Worm (Caenorhabditis elegans): ENCODE data around the gene ceh-22.

ceh-22 gene

ce11 chrV:10677459-10677858 is 5.7 kb downstream of the ceh-22 start (continued):
- no peak for TF ChIP-seq hlh-4 (tag; optimal IDR thresholded peaks at IDR 0.05)
- no peak for TF ChIP-seq unc-130 (tag; optimal IDR thresholded peaks at IDR 0.05)
- TF ChIP-seq lir-3 (tag; optimal IDR thresholded peaks at IDR 0.05; ENCODE audit: poor library complexity): no peak
- peak; percentile 3 for TF ChIP-seq zag-1 (tag; optimal IDR thresholded peaks at IDR 0.05)
- no peak for TF ChIP-seq lin-35 (GFP tag; optimal IDR thresholded peaks at IDR 0.05)
- TF ChIP-seq efl-1 (optimal IDR thresholded peaks at IDR 0.05): peak; percentile 13 to 29
- TF ChIP-seq efl-1 (GFP tag; optimal IDR thresholded peaks at IDR 0.05 in 1 of 2): no peak
- peak; percentile 3 for TF ChIP-seq fkh-8 (tag; optimal IDR thresholded peaks at IDR 0.05)
- TF ChIP-seq dpl-1 (GFP tag; optimal IDR thresholded peaks at IDR 0.05): peak in 1 of 3 experiments; percentile 12
- peak; percentile 45 for TF ChIP-seq fkh-10 (GFP tag; optimal IDR thresholded peaks at IDR 0.05)
- TF ChIP-seq sup-37 (GFP tag; optimal IDR thresholded peaks at IDR 0.05): no peak
- TF ChIP-seq xbp-1 (tag; optimal IDR thresholded peaks at IDR 0.05): peak; percentile 32
- TF ChIP-seq mdl-1 (tag; optimal IDR thresholded peaks at IDR 0.05): no peak
- TF ChIP-seq mef-2 (tag; optimal IDR thresholded peaks at IDR 0.05): no peak
- TF ChIP-seq ces-1 (GFP tag; optimal IDR thresholded peaks at IDR 0.05): no peak
- TF ChIP-seq ztf-4 (tag; optimal IDR thresholded peaks at IDR 0.05): no peak
- TF ChIP-seq tlp-1 (tag; optimal IDR thresholded peaks at IDR 0.05): no peak
- TF ChIP-seq blmp-1 (tag; optimal IDR thresholded peaks at IDR 0.05): no peak
- no peak for TF ChIP-seq sptf-1 (tag; optimal IDR thresholded peaks at IDR 0.05)
- no peak for TF ChIP-seq ama-1 (optimal IDR thresholded peaks at IDR 0.05)
- peak; percentile 28 for TF ChIP-seq rnt-1 (tag; optimal IDR thresholded peaks at IDR 0.05)
- no peak for TF ChIP-seq mab-9 (GFP tag; IDR thresholded peaks at IDR 0.05)
- TF ChIP-seq fos-1 (tag; optimal IDR thresholded peaks at IDR 0.05): no peak
- no peak for TF ChIP-seq ceh-88 (GFP tag; IDR thresholded peaks at IDR 0.05)
- TF ChIP-seq pax-3 (tag; optimal IDR thresholded peaks at IDR 0.05): no peak
- no peak for TF ChIP-seq ceh-8 (GFP tag; optimal IDR thresholded peaks at IDR 0.05)
- no peak for TF ChIP-seq ceh-90 (tag; optimal IDR thresholded peaks at IDR 0.05)
- TF ChIP-seq snu-23 (GFP tag; optimal IDR thresholded peaks at IDR 0.05): peak; percentile 26
- TF ChIP-seq tbx-2 (tag; optimal IDR thresholded peaks at IDR 0.05): no peak
- TF ChIP-seq nhr-71 (tag; optimal IDR thresholded peaks at IDR 0.05): peak; percentile 51
- TF ChIP-seq alr-1 (tag; optimal IDR thresholded peaks at IDR 0.05; ENCODE audit: borderline replicate concordance): no peak
- no peak for TF ChIP-seq skn-1 (tag; optimal IDR thresholded peaks at IDR 0.05)
- peak; percentile 5 for TF ChIP-seq mep-1 (tag; optimal IDR thresholded peaks at IDR 0.05)
- no peak for TF ChIP-seq nhr-85 (tag)
- TF ChIP-seq ceh-82 (tag; optimal IDR thresholded peaks at IDR 0.05): peak in 1 of 3 experiments; percentile 51
- no peak for TF ChIP-seq fkh-4 (tag; optimal IDR thresholded peaks at IDR 0.05; ENCODE audit: borderline replicate concordance)
- peak; percentile 88 for TF ChIP-seq lin-14 (GFP tag; optimal IDR thresholded peaks at IDR 0.05)
- no peak for TF ChIP-seq nhr-28 (tag; optimal IDR thresholded peaks at IDR 0.05)
- TF ChIP-seq ets-5 (GFP tag; IDR thresholded peaks at IDR 0.05): no peak

- TF ChIP-seq hlh-4 (tag; optimal IDR thresholded peaks at IDR 0.05) (no peak), lin-14 (GFP tag; optimal IDR thresholded peaks at IDR 0.05) (peak; percentile 44), blmp-1 (tag; optimal IDR thresholded peaks at IDR 0.05) (peak; percentile 73)
Measured at ce11 chrV:10679080-10679479, 7.4 kb downstream of the ceh-22 start.

- TF ChIP-seq sox-4 (tag; optimal IDR thresholded peaks at IDR 0.05) (no peak), dsc-1 (tag; optimal IDR thresholded peaks at IDR 0.05) (no peak), dpl-1 (GFP tag; optimal IDR thresholded peaks at IDR 0.05) (peak in 1 of 3 experiments; percentile 28), fkh-8 (tag; optimal IDR thresholded peaks at IDR 0.05) (no peak), nhr-47 (tag; optimal IDR thresholded peaks at IDR 0.05) (peak; percentile 2), rnt-1 (tag; optimal IDR thresholded peaks at IDR 0.05) (no peak), isw-1 (GFP tag; IDR thresholded peaks at IDR 0.05) (no peak), F16B12.6 (tag; optimal IDR thresholded peaks at IDR 0.05) (peak; percentile 77), fos-1 (tag; optimal IDR thresholded peaks at IDR 0.05) (no peak), lsy-2 (tag; optimal IDR thresholded peaks at IDR 0.05) (peak; percentile 52 to 88), mab-9 (GFP tag; IDR thresholded peaks at IDR 0.05) (no peak), lin-14 (GFP tag; optimal IDR thresholded peaks at IDR 0.05) (peak; percentile 51), pqm-1 (tag; optimal IDR thresholded peaks at IDR 0.05) (no peak), Y116A8C.19 (tag; optimal IDR thresholded peaks at IDR 0.05; ENCODE audit: borderline replicate concordance) (no peak), mep-1 (tag; optimal IDR thresholded peaks at IDR 0.05) (peak; percentile 55), fkh-10 (GFP tag; optimal IDR thresholded peaks at IDR 0.05) (peak; percentile 66), ceh-8 (GFP tag; optimal IDR thresholded peaks at IDR 0.05) (no peak), efl-1 (optimal IDR thresholded peaks at IDR 0.05) (peak in 1 of 2 experiments; percentile 15), efl-1 (GFP tag; optimal IDR thresholded peaks at IDR 0.05 in 1 of 2) (peak; percentile 10 to 92), nhr-84 (tag; optimal IDR thresholded peaks at IDR 0.05) (no peak), lin-35 (GFP tag; optimal IDR thresholded peaks at IDR 0.05) (peak in 1 of 2 experiments; percentile 30), C04F5.9 (tag; optimal IDR thresholded peaks at IDR 0.05) (no peak), jun-1 (tag; optimal IDR thresholded peaks at IDR 0.05) (no peak)
Measured at ce11 chrV:10679990-10680602, 8.4 kb downstream of the ceh-22 start.
